Worm (Caenorhabditis elegans) whole organism, L4/young adult: ENCODE results near the gene srh-125.

Experiments
- dao-5 ChIP-seq: sonication (generic microtip); optimal IDR thresholded peaks from 2 replicates; lab custom pipeline; 2016; ENCODE audit warnings: missing genotype, missing genetic modification characterization, moderate library complexity, missing compliant biosample characterization
- him-1 ChIP-seq: sonication (generic microtip); optimal IDR thresholded peaks from 2 replicates; lab custom pipeline; 2016; ENCODE audit warnings: missing genotype, missing genetic modification reagents, missing genetic modification characterization, missing compliant biosample characterization

DNA sequence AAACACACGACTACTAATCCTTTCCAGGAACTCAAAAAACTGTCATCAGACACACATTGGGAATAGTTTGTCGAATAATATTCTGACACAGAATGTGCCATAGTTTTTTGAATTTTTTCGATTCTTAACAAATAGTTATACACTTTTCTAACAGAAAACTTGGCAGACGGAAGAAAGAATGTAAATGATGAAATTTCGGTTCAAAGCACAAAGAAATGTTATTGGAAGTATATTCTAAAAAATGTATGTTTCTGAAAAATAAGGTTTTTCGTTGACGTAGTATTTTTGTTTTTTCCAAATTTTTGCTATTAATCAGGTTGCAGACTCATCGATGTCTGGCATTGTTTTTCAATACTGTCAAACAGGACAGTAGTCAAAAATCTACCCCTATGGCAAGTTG lies 15.8 kb downstream of the srh-125 start, which contains the start of gene srh-92:
- no peak for TF ChIP-seq dao-5 (tag; lab: Kevin White, UChicago)
- TF ChIP-seq him-1 (tag; lab: Kevin White, UChicago) = no peak
